Fruit fly (Drosophila melanogaster): ENCODE measurements around the gene CG17991.

CG17991 gene

dm6 chr3R:27204694-27205414, 36.2 kb upstream of the CG17991 start (continued):
- TF ChIP-seq so (GFP tag; IDR thresholded peaks at IDR 0.05) (no peak), C15 (GFP tag; IDR thresholded peaks at IDR 0.05) (no peak), CG31224 (GFP tag; IDR thresholded peaks at IDR 0.05) (no peak), CG10654 (GFP tag; optimal IDR thresholded peaks at IDR 0.05) (no peak), zfh1 (GFP tag; IDR thresholded peaks at IDR 0.05) (peak; percentile 56; the same call in 1 of the 3 replicates), CG10979 (tag; optimal IDR thresholded peaks at IDR 0.05) (peak; percentile 62), hb (GFP tag; IDR thresholded peaks at IDR 0.05; ENCODE audit: partially characterized antibody) (no peak), crol (GFP tag; IDR thresholded peaks at IDR 0.05) (no peak), lola (GFP tag; optimal IDR thresholded peaks at IDR 0.05) (peak in 1 of 3 experiments; percentile 41), CG12299 (tag; optimal IDR thresholded peaks at IDR 0.05) (no peak), fd102C (GFP tag; optimal IDR thresholded peaks at IDR 0.05) (no peak), CG13424 (tag; optimal IDR thresholded peaks at IDR 0.05) (peak; percentile 0), Gsc (GFP tag; IDR thresholded peaks at IDR 0.05) (no peak), maf-S (GFP tag; optimal IDR thresholded peaks at IDR 0.05) (no peak), H15 (GFP tag; IDR thresholded peaks at IDR 0.05) (peak; percentile 41; the same call in 1 of the 3 replicates), Bgb (GFP tag; IDR thresholded peaks at IDR 0.05; ENCODE audit: partially characterized antibody) (no peak), Dp (GFP tag; optimal IDR thresholded peaks at IDR 0.05) (no peak), Adf1 (GFP tag; IDR thresholded peaks at IDR 0.05) (no peak), seq (GFP tag; IDR thresholded peaks at IDR 0.05) (0 out of 2 replicates have a peak, but pooled peaks have one; percentile 8), Bteb2 (GFP tag; optimal IDR thresholded peaks at IDR 0.05) (no peak), otp (GFP tag; IDR thresholded peaks at IDR 0.05) (no peak), sqz (GFP tag; optimal IDR thresholded peaks at IDR 0.05) (peak; percentile 78), CG15696 (tag; optimal IDR thresholded peaks at IDR 0.05) (peak; percentile 53), Gug (GFP tag; IDR thresholded peaks at IDR 0.05) (no peak), Dfd (GFP tag; optimal IDR thresholded peaks at IDR 0.05) (no peak), phol (tag; optimal IDR thresholded peaks at IDR 0.05) (peak; percentile 55), Atf-2 (GFP tag; optimal IDR thresholded peaks at IDR 0.05) (no peak), CG42726 (GFP tag; IDR thresholded peaks at IDR 0.05; ENCODE audit: partially characterized antibody) (no peak), CG17359 (tag; optimal IDR thresholded peaks at IDR 0.05) (no peak), vvl (GFP tag; IDR thresholded peaks at IDR 0.05) (0 out of 2 replicates have a peak, but pooled peaks have one; percentile 15), Doc3 (GFP tag; IDR thresholded peaks at IDR 0.05; ENCODE audit: partially characterized antibody) (no peak), CG7357 (GFP tag; IDR thresholded peaks at IDR 0.05) (0 out of 3 replicates have a peak, but pooled peaks have one; percentile 27), Atf3 (GFP tag; optimal IDR thresholded peaks at IDR 0.05) (no peak), ind (GFP tag; optimal IDR thresholded peaks at IDR 0.05) (peak; percentile 14), Eip74EF (GFP tag; optimal IDR thresholded peaks at IDR 0.05) (no peak), HLH54F (GFP tag; optimal IDR thresholded peaks at IDR 0.05) (no peak), unc-4 (GFP tag; IDR thresholded peaks at IDR 0.05; ENCODE audit: partially characterized antibody) (no peak), az2 (GFP tag; optimal IDR thresholded peaks at IDR 0.05) (no peak), CG4707 (GFP tag; optimal IDR thresholded peaks at IDR 0.05) (no peak), gem (tag; optimal IDR thresholded peaks at IDR 0.05) (peak; percentile 47), Pdp1 (GFP tag; optimal IDR thresholded peaks at IDR 0.05) (no peak), CG17186 (GFP tag; optimal IDR thresholded peaks at IDR 0.05) (no peak), grau (tag; optimal IDR thresholded peaks at IDR 0.05) (peak; percentile 19), onecut (GFP tag; IDR thresholded peaks at IDR 0.05) (no peak), ham (GFP tag; IDR thresholded peaks at IDR 0.05) (no peak), ewg (GFP tag; optimal IDR thresholded peaks at IDR 0.05) (no peak), Elba2 (GFP tag; optimal IDR thresholded peaks at IDR 0.05) (no peak), eve (GFP tag; optimal IDR thresholded peaks at IDR 0.05) (no peak), CG13894 (tag; optimal IDR thresholded peaks at IDR 0.05) (no peak)
